Worm (Caenorhabditis elegans): ENCODE results near the gene K02F6.6.

The K02F6.6 gene

ce11 chrII:2530496-2530895 is at the start of gene K02F6.6:
K02F6.6 (plus strand) TSS chrII:2530796.
- TF ChIP-seq nhr-12 (tag; optimal IDR thresholded peaks at IDR 0.05): no peak
- TF ChIP-seq tbx-2 (tag; optimal IDR thresholded peaks at IDR 0.05): no peak
- no peak for TF ChIP-seq pqm-1 (tag; optimal IDR thresholded peaks at IDR 0.05)
- no peak for TF ChIP-seq ceh-82 (tag; optimal IDR thresholded peaks at IDR 0.05)
- TF ChIP-seq ceh-28 (tag; optimal IDR thresholded peaks at IDR 0.05): no peak
- TF ChIP-seq lin-15B (tag; optimal IDR thresholded peaks at IDR 0.05): no peak
- TF ChIP-seq unc-39 (tag; optimal IDR thresholded peaks at IDR 0.05): no peak
- no peak for TF ChIP-seq fkh-10 (GFP tag; optimal IDR thresholded peaks at IDR 0.05)
- TF ChIP-seq elt-2 (tag; optimal IDR thresholded peaks at IDR 0.05): no peak
- TF ChIP-seq R02D3.7 (tag; optimal IDR thresholded peaks at IDR 0.05): no peak
- no peak for TF ChIP-seq aly-2 (tag; optimal IDR thresholded peaks at IDR 0.05)
- TF ChIP-seq pha-4 (tag; optimal IDR thresholded peaks at IDR 0.05): no peak

- TF ChIP-seq egl-27 (tag; optimal IDR thresholded peaks at IDR 0.05): no peak
- no peak for TF ChIP-seq fos-1 (tag; optimal IDR thresholded peaks at IDR 0.05)
- no peak for TF ChIP-seq fkh-10 (GFP tag; optimal IDR thresholded peaks at IDR 0.05)
- TF ChIP-seq ama-1 (optimal IDR thresholded peaks at IDR 0.05): no peak
- TF ChIP-seq pqm-1 (tag; optimal IDR thresholded peaks at IDR 0.05): no peak
Observed at ce11 chrII:2481621-2482020, 49.0 kb upstream of the K02F6.6 start, which contains the start of gene F53G2.2. F53G2.2 (plus strand) TSS chrII:2481921.

- TF ChIP-seq fkh-2 (tag; optimal IDR thresholded peaks at IDR 0.05) (no peak), nhr-23 (tag; optimal IDR thresholded peaks at IDR 0.05) (no peak), pqm-1 (tag; optimal IDR thresholded peaks at IDR 0.05) (no peak), zag-1 (tag; optimal IDR thresholded peaks at IDR 0.05) (no peak), lin-15B (tag; optimal IDR thresholded peaks at IDR 0.05) (no peak), snpc-4 (tag; optimal IDR thresholded peaks at IDR 0.05) (no peak), jun-1 (tag; optimal IDR thresholded peaks at IDR 0.05) (no peak), fos-1 (tag; optimal IDR thresholded peaks at IDR 0.05) (no peak), skn-1 (tag; optimal IDR thresholded peaks at IDR 0.05) (no peak), ceh-82 (tag; optimal IDR thresholded peaks at IDR 0.05) (no peak), ceh-9 (tag; optimal IDR thresholded peaks at IDR 0.05) (no peak), tbx-2 (tag; optimal IDR thresholded peaks at IDR 0.05) (no peak), ceh-16 (tag; optimal IDR thresholded peaks at IDR 0.05) (no peak), nhr-76 (tag; optimal IDR thresholded peaks at IDR 0.05) (no peak), mml-1 (tag; optimal IDR thresholded peaks at IDR 0.05) (no peak), ZK546.5 (tag; optimal IDR thresholded peaks at IDR 0.05) (no peak), unc-39 (tag; optimal IDR thresholded peaks at IDR 0.05) (no peak), nhr-237 (tag; optimal IDR thresholded peaks at IDR 0.05) (no peak), nfya-1 (tag; optimal IDR thresholded peaks at IDR 0.05; ENCODE audit: insufficient read depth) (no peak), pha-4 (tag; optimal IDR thresholded peaks at IDR 0.05) (no peak)
Observed at ce11 chrII:2483507-2483906, 47.1 kb upstream of the K02F6.6 start, which contains the start of gene F53G2.13. F53G2.13 (plus strand) TSS chrII:2483807.

- TF ChIP-seq lin-39 (tag; optimal IDR thresholded peaks at IDR 0.05) (no peak), ztf-4 (tag; optimal IDR thresholded peaks at IDR 0.05) (no peak), pqm-1 (tag; optimal IDR thresholded peaks at IDR 0.05) (no peak), ceh-16 (tag; optimal IDR thresholded peaks at IDR 0.05) (no peak), elt-2 (tag; optimal IDR thresholded peaks at IDR 0.05) (no peak), nhr-28 (tag; optimal IDR thresholded peaks at IDR 0.05) (no peak), fkh-2 (tag; optimal IDR thresholded peaks at IDR 0.05) (no peak), lsy-12 (tag; optimal IDR thresholded peaks at IDR 0.05) (no peak), skn-1 (tag; optimal IDR thresholded peaks at IDR 0.05) (no peak), nfya-1 (tag; optimal IDR thresholded peaks at IDR 0.05; ENCODE audit: insufficient read depth) (no peak), ceh-28 (tag; optimal IDR thresholded peaks at IDR 0.05) (no peak), nhr-77 (tag; optimal IDR thresholded peaks at IDR 0.05) (no peak), nhr-237 (tag; optimal IDR thresholded peaks at IDR 0.05) (no peak), unc-62 (GFP tag; optimal IDR thresholded peaks at IDR 0.05) (no peak), nhr-67 (tag; optimal IDR thresholded peaks at IDR 0.05) (no peak), snpc-4 (tag; optimal IDR thresholded peaks at IDR 0.05) (no peak)
Observed at ce11 chrII:2488386-2488785, 42.2 kb upstream of the K02F6.6 start, which contains the start of gene F53G2.1. F53G2.1 (plus strand) TSS chrII:2488686.
